Worm (Caenorhabditis elegans) whole organism, young adult: ENCODE measurements around the gene ZK353.2.

Experiments
- B0019.2 ChIP-seq: fragments of 200-800 bp; sonication (Bioruptor generic); conservative IDR thresholded peaks from 2 replicates; pipeline ENCODE4 v1.3.6; 2022; ENCODE audit warnings: missing genetic modification reagents, missing genetic modification characterization, missing compliant biosample characterization
- B0035.1 ChIP-seq: sonication (generic microtip); optimal IDR thresholded peaks from 2 replicates; lab custom pipeline; 2016; ENCODE audit warnings: missing genetic modification characterization, mild to moderate bottlenecking, missing compliant biosample characterization, missing genotype, missing genetic modification reagents
- B0336.3 ChIP-seq: fragments of 200-800 bp; sonication (Bioruptor generic); IDR thresholded peaks from 2 replicates; pipeline ENCODE4 v1.3.6; 2022; ENCODE audit warnings: missing genetic modification characterization, missing compliant biosample characterization
- D2030.7 ChIP-seq: fragments of 200-800 bp; sonication (Bioruptor generic); IDR thresholded peaks from 2 replicates; pipeline ENCODE4 v1.3.6; 2022; ENCODE audit warnings: missing genetic modification reagents, missing genetic modification characterization, missing compliant biosample characterization
- F33H1.4 ChIP-seq: fragments of 200-800 bp; sonication (Bioruptor generic); IDR thresholded peaks from 2 replicates; pipeline ENCODE4 v1.3.6; 2022; ENCODE audit warnings: missing genetic modification reagents, missing genetic modification characterization, missing compliant biosample characterization
- F55B11.4 ChIP-seq: sonication (generic microtip); optimal IDR thresholded peaks from 2 replicates; lab custom pipeline; 2016; ENCODE audit warnings: missing compliant biosample characterization, missing genetic modification characterization, borderline replicate concordance; ENCODE audit not compliant: insufficient read depth
- K12H6.12 ChIP-seq: fragments of 200-800 bp; sonication (Bioruptor generic); optimal IDR thresholded peaks from 2 replicates; lab custom pipeline; 2018; ENCODE audit warnings: mild to moderate bottlenecking, missing genetic modification characterization, missing compliant biosample characterization
- T07F8.4 ChIP-seq: sonication (generic microtip); optimal IDR thresholded peaks from 2 replicates; lab custom pipeline; 2016; ENCODE audit warnings: mild to moderate bottlenecking, missing genetic modification characterization, moderate library complexity, missing compliant biosample characterization
- Y53F4B.3 ChIP-seq: fragments of 200-800 bp; sonication (Bioruptor generic); IDR thresholded peaks from 2 replicates; pipeline ENCODE4 v1.3.6; 2022; ENCODE audit warnings: missing genetic modification reagents, missing genetic modification characterization, missing compliant biosample characterization
- Y53G8AR.9 ChIP-seq: fragments of 200-800 bp; sonication (Bioruptor generic); conservative IDR thresholded peaks from 2 replicates; pipeline ENCODE4 v1.3.6; 2022; ENCODE audit warnings: missing genetic modification reagents, missing genetic modification characterization, missing compliant biosample characterization
- Y79H2A.3 ChIP-seq: fragments of 200-800 bp; sonication (Bioruptor generic); conservative IDR thresholded peaks from 2 replicates; pipeline ENCODE4 v1.3.6; 2022; ENCODE audit warnings: missing genetic modification reagents, missing genetic modification characterization, missing compliant biosample characterization
- ZK185.1 ChIP-seq: sonication (generic microtip); optimal IDR thresholded peaks from 2 replicates; lab custom pipeline; 2016; ENCODE audit warnings: mild to moderate bottlenecking, missing genetic modification characterization, missing compliant biosample characterization; ENCODE audit not compliant: poor library complexity, severe bottlenecking
- atf-7 ChIP-seq: sonication (generic microtip); optimal IDR thresholded peaks from 2 replicates; lab custom pipeline; 2017; ENCODE audit warnings: mild to moderate bottlenecking, missing genetic modification characterization, missing compliant biosample characterization
- athp-1 ChIP-seq: sonication (generic microtip); optimal IDR thresholded peaks from 2 replicates; lab custom pipeline; 2017; ENCODE audit warnings: mild to moderate bottlenecking, missing genetic modification characterization, missing compliant biosample characterization
- attf-3 ChIP-seq: fragments of 200-800 bp; sonication (Bioruptor generic); conservative IDR thresholded peaks from 2 replicates; pipeline ENCODE4 v1.3.6; 2022; ENCODE audit warnings: missing genetic modification reagents, missing genetic modification characterization, missing compliant biosample characterization
- attf-5 ChIP-seq: fragments of 200-800 bp; sonication (Bioruptor generic); optimal IDR thresholded peaks from 2 replicates; lab custom pipeline; 2018; ENCODE audit warnings: mild to moderate bottlenecking, missing genetic modification characterization, missing compliant biosample characterization
- attf-6 ChIP-seq: fragments of 200-800 bp; sonication (Bioruptor generic); IDR thresholded peaks from 2 replicates; pipeline ENCODE4 v1.3.6; 2022; ENCODE audit warnings: missing genetic modification reagents, missing genetic modification characterization, missing compliant biosample characterization
- cebp-1 ChIP-seq, 2 experiments: fragments of 200-800 bp in 1 of 2; sonication (Bioruptor generic) in 1 of 2; sonication (generic microtip) in 1 of 2; IDR thresholded peaks in 1 of 2; optimal IDR thresholded peaks in 1 of 2; 2 replicates each; pipeline versions ENCODE4 v1.3.6 to Lab custom; 2017 to 2022; ENCODE audit warnings: missing compliant biosample characterization in 2 of 2, missing genetic modification characterization in 2 of 2, mild to moderate bottlenecking in 1 of 2, missing genetic modification reagents in 1 of 2, moderate library complexity in 1 of 2
- ceh-100 ChIP-seq: fragments of 200-800 bp; sonication (Bioruptor generic); IDR thresholded peaks from 2 replicates; pipeline ENCODE4 v1.3.6; 2022; ENCODE audit warnings: missing genetic modification reagents, missing genetic modification characterization, missing compliant biosample characterization
- ceh-27 ChIP-seq: fragments of 200-800 bp; sonication (Bioruptor generic); optimal IDR thresholded peaks from 2 replicates; lab custom pipeline; 2018; ENCODE audit warnings: mild to moderate bottlenecking, missing genetic modification characterization, moderate library complexity, missing compliant biosample characterization
- ceh-40 ChIP-seq: fragments of 200-800 bp; sonication (Bioruptor generic); IDR thresholded peaks from 2 replicates; pipeline ENCODE4 v1.3.6; 2022; ENCODE audit warnings: missing genetic modification characterization, missing compliant biosample characterization
- ceh-79 ChIP-seq: sonication (generic microtip); optimal IDR thresholded peaks from 2 replicates; lab custom pipeline; 2017; ENCODE audit warnings: mild to moderate bottlenecking, missing genetic modification characterization, missing compliant biosample characterization
- die-1 ChIP-seq: sonication (generic microtip); optimal IDR thresholded peaks from 2 replicates; lab custom pipeline; 2016; ENCODE audit warnings: missing genotype, mild to moderate bottlenecking, missing genetic modification characterization, missing compliant biosample characterization
- dox-1 ChIP-seq: fragments of 200-800 bp; sonication (Bioruptor generic); IDR thresholded peaks from 2 replicates; pipeline ENCODE4 v1.3.6; 2022; ENCODE audit warnings: missing genetic modification reagents, missing genetic modification characterization, missing compliant biosample characterization
- ets-4 ChIP-seq: fragments of 200-800 bp; sonication (Bioruptor generic); optimal IDR thresholded peaks from 2 replicates; lab custom pipeline; 2018; ENCODE audit warnings: mild to moderate bottlenecking, missing genetic modification characterization, missing compliant biosample characterization
- fkh-3 ChIP-seq: sonication (generic microtip); optimal IDR thresholded peaks from 2 replicates; lab custom pipeline; 2016; ENCODE audit warnings: mild to moderate bottlenecking, missing genetic modification characterization, missing compliant biosample characterization
- him-1 ChIP-seq: sonication (generic microtip); optimal IDR thresholded peaks from 2 replicates; lab custom pipeline; 2016; ENCODE audit warnings: missing genotype, missing genetic modification reagents, missing genetic modification characterization, missing compliant biosample characterization
- hmg-1.2 ChIP-seq: fragments of 200-800 bp; sonication (Bioruptor generic); IDR thresholded peaks from 2 replicates; pipeline ENCODE4 v1.3.6; 2022; ENCODE audit warnings: missing genetic modification reagents, missing genetic modification characterization, missing compliant biosample characterization
- hsf-1 ChIP-seq: fragments of 200-800 bp; sonication (Bioruptor generic); IDR thresholded peaks from 2 replicates; pipeline ENCODE4 v1.3.6; 2022; ENCODE audit warnings: missing genetic modification reagents, missing genetic modification characterization, missing compliant biosample characterization
- let-526 ChIP-seq: fragments of 200-800 bp; sonication (Bioruptor generic); IDR thresholded peaks from 2 replicates; pipeline ENCODE4 v1.3.6; 2022; ENCODE audit warnings: missing genetic modification reagents, missing genetic modification characterization, missing compliant biosample characterization
- lin-35 ChIP-seq, 3 experiments: fragments of 150-350 bp in 2 of 3; sonication (generic microtip) in 1 of 3; optimal IDR thresholded peaks; 2 replicates each; lab custom pipeline; 2014 to 2018; ENCODE audit warnings: missing biosample characterization in 3 of 3, missing genetic modification characterization in 3 of 3, missing genetic modification reagents in 3 of 3
- lin-54 ChIP-seq: fragments of 200-800 bp; sonication (Bioruptor generic); optimal IDR thresholded peaks from 2 replicates; lab custom pipeline; 2018; ENCODE audit warnings: mild to moderate bottlenecking, missing genetic modification characterization, missing compliant biosample characterization
- madf-8 ChIP-seq: fragments of 200-800 bp; sonication (Bioruptor generic); conservative IDR thresholded peaks from 2 replicates; pipeline ENCODE4 v1.3.6; 2022; ENCODE audit warnings: missing genetic modification reagents, missing genetic modification characterization, missing compliant biosample characterization
- rcor-1 ChIP-seq: fragments of 200-800 bp; sonication (Bioruptor generic); IDR thresholded peaks from 2 replicates; pipeline ENCODE4 v1.3.6; 2022; ENCODE audit warnings: missing genetic modification reagents, missing genetic modification characterization, missing compliant biosample characterization
- sdz-38 ChIP-seq: sonication (generic microtip); optimal IDR thresholded peaks from 2 replicates; lab custom pipeline; 2016; ENCODE audit warnings: missing genotype, missing genetic modification characterization, missing compliant biosample characterization
- sea-2 ChIP-seq: fragments of 200-800 bp; sonication (Bioruptor generic); IDR thresholded peaks from 2 replicates; pipeline ENCODE4 v1.3.6; 2022; ENCODE audit warnings: missing genetic modification characterization, missing compliant biosample characterization
- snpc-1.3 ChIP-seq: sonication (generic microtip); optimal IDR thresholded peaks from 2 replicates; lab custom pipeline; 2017; ENCODE audit warnings: missing genetic modification characterization, mild to moderate bottlenecking, missing compliant biosample characterization, antibody characterized with exemption, moderate library complexity, missing genotype, missing genetic modification reagents; ENCODE audit not compliant: insufficient read depth
- snpc-3.4 ChIP-seq: sonication (generic microtip); optimal IDR thresholded peaks from 2 replicates; lab custom pipeline; 2017; ENCODE audit warnings: missing genetic modification characterization, mild to moderate bottlenecking, missing compliant biosample characterization, antibody characterized with exemption, moderate library complexity, missing genotype, missing genetic modification reagents
- tbp1 ChIP-seq: fragments of 200-800 bp; sonication (Bioruptor generic); optimal IDR thresholded peaks from 2 replicates; lab custom pipeline; 2018; ENCODE audit warnings: mild to moderate bottlenecking, missing genetic modification characterization, missing compliant biosample characterization
- unc-130 ChIP-seq: sonication (generic microtip); optimal IDR thresholded peaks from 2 replicates; lab custom pipeline; 2016; ENCODE audit warnings: missing genetic modification reagents, missing genetic modification characterization, missing compliant biosample characterization
- xnd-1 ChIP-seq: sonication (generic microtip); optimal IDR thresholded peaks from 2 replicates; lab custom pipeline; 2016; ENCODE audit warnings: missing genotype, missing genetic modification reagents, missing genetic modification characterization, missing compliant biosample characterization
- ztf-6 ChIP-seq: fragments of 200-800 bp; sonication (Bioruptor generic); IDR thresholded peaks from 2 replicates; pipeline ENCODE4 v1.3.6; 2022; ENCODE audit warnings: missing genetic modification reagents, missing genetic modification characterization, missing compliant biosample characterization

ZK353.2 gene

DNA sequence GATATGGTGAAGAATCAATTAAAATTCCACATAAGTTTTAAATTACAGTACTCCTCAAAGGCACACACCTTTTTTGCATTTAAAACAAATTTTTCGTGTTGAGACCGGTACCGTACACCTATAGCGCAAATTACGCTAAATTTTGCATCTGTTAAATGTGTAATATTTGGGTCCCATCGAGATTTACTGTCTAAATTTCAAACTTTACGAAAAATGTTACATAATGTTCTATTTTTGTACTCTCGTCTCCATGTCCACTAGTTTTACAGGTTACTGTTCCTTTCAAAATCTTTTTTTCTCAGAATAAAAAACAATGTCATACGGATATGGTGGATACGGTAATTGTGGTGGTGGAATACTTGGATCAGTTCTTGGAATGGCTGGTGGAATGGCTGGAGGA, at the start of gene ZK353.2:
TSS of gene ZK353.2 (plus strand) at position 301 of the 400 bp plus-strand sequence.
- TF ChIP-seq athp-1 (tag; lab: Kevin White, UChicago), result no peak
- no peak for TF ChIP-seq lin-54

DNA sequence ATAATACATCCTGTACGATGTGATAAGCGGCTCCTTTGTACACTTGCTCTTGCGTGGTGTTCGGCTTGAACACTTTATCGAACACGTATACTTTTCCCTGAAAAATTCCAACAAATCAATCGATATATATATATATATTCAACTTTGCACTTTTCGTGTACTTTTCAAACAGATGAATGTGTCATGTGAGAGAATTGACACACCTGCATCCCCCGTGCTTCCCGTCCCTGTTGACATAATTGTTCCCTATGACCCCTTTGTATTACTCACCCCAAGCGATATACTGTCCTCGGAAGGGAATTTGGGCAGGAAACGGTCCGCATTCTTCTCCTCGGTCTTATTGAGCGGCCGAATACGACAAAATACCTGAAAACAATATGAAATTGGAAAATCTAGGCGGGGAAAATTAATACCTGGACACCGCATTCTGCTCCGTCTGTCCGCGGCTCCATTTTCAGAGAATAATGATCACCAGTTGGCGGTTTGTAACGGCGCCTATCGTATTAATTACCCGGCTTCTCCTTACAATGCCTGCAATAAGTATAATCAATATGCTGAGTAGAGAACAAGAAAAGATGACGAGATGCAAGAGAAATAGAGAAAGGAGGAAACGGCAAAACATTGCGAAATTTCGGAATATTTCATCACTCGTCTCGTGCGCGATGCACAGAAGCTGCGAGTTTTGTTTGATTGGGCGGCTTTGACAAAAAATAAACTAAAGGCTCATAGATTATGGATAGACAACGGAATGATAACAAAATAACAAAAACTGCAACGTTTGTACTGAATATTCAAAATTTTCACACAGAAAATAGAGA, 43.7 kb upstream of the ZK353.2 start, which contains the start of gene unc-116:
TSS of gene unc-116 (minus strand) at position 531 of the 818 bp plus-strand sequence.
- peak; percentile 80 for TF ChIP-seq attf-5 (GFP tag; lab: Kevin White, UChicago)
- TF ChIP-seq hmg-1.2 (GFP tag; lab: Robert Waterston, UW), result peak; percentile 34; the same call in 1 of the 2 replicates
- TF ChIP-seq let-526, result 0 out of 2 replicates have a peak, but pooled peaks have one; percentile 24
- peak; percentile 99 for TF ChIP-seq cebp-1 (GFP tag; IDR thresholded peaks at IDR 0.05; lab: Robert Waterston, UW)
- TF ChIP-seq cebp-1 (tag; optimal IDR thresholded peaks at IDR 0.05; lab: Kevin White, UChicago), result peak; percentile 100
- TF ChIP-seq K12H6.12 (tag; lab: Kevin White, UChicago), result peak; percentile 56
- TF ChIP-seq snpc-1.3 (tag; lab: Kevin White, UChicago), result no peak
- TF ChIP-seq madf-8 (GFP tag; lab: Robert Waterston, UW), result no peak
- TF ChIP-seq ets-4, result peak; percentile 7
- TF ChIP-seq D2030.7 (GFP tag; lab: Robert Waterston, UW), result no peak
- no peak for TF ChIP-seq B0035.1 (tag; lab: Kevin White, UChicago)
- TF ChIP-seq attf-3, result 0 out of 2 replicates have a peak, but pooled peaks have one; percentile 10
- TF ChIP-seq ztf-6 (GFP tag; lab: Robert Waterston, UW), result no peak
- peak; percentile 8 for TF ChIP-seq ceh-79 (tag; lab: Kevin White, UChicago)
- 0 out of 2 replicates have a peak, but pooled peaks have one; percentile 7 for TF ChIP-seq dox-1 (GFP tag; lab: Robert Waterston, UW)
- no peak for TF ChIP-seq tbp1 (GFP tag; lab: Kevin White, UChicago)
- peak in 1 of 3 experiments; percentile 41 for TF ChIP-seq lin-35 (GFP tag; optimal IDR thresholded peaks at IDR 0.05; lab: Kevin White, UChicago)
- peak; percentile 5; the same call in 1 of the 2 replicates for TF ChIP-seq F33H1.4 (GFP tag; lab: Robert Waterston, UW)

DNA sequence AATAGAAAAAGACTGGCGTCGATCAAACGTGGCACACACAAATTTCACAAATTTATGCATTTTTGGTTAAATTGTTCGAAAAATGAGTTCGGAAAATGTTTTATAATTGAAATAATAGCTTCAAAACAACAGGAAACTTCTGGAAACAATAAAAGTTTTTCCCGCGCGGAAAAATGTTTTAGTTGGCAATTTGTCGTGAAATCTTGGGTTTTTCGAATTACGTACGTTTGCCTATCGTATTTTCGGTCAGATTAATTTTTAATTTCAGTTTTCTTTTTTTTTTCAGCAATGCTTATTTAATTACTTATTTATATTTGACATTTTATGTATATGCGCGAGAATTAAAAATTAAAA, 43.1 kb upstream of the ZK353.2 start:
- TF ChIP-seq sdz-38 (tag; lab: Kevin White, UChicago), result no peak
- TF ChIP-seq let-526, result no peak
- no peak for TF ChIP-seq sea-2 (GFP tag; lab: Robert Waterston, UW)
- TF ChIP-seq B0019.2, result peak; percentile 70
- peak; percentile 15 for TF ChIP-seq xnd-1 (tag; lab: Kevin White, UChicago)
- TF ChIP-seq him-1 (tag; lab: Kevin White, UChicago), result no peak
- TF ChIP-seq ZK185.1, result no peak
- no peak for TF ChIP-seq attf-6
- no peak for TF ChIP-seq B0336.3
- peak; percentile 67 for TF ChIP-seq D2030.7 (GFP tag; lab: Robert Waterston, UW)
- peak; percentile 96 for TF ChIP-seq hsf-1 (GFP tag; lab: Robert Waterston, UW)
- TF ChIP-seq ceh-27 (GFP tag; lab: Kevin White, UChicago), result no peak
- TF ChIP-seq rcor-1 (GFP tag; lab: Robert Waterston, UW), result no peak
- TF ChIP-seq snpc-1.3 (tag; lab: Kevin White, UChicago), result no peak
- TF ChIP-seq Y53F4B.3 (GFP tag; lab: Robert Waterston, UW), result no peak
- no peak for TF ChIP-seq Y53G8AR.9
- TF ChIP-seq snpc-3.4, result no peak
- no peak for TF ChIP-seq T07F8.4
- no peak for TF ChIP-seq attf-5 (GFP tag; lab: Kevin White, UChicago)
- TF ChIP-seq fkh-3 (tag; lab: Kevin White, UChicago), result no peak
- TF ChIP-seq atf-7 (tag; lab: Kevin White, UChicago), result no peak
- TF ChIP-seq F55B11.4, result no peak
- no peak for TF ChIP-seq ceh-100 (GFP tag; lab: Robert Waterston, UW)
- TF ChIP-seq die-1, result no peak
- TF ChIP-seq Y79H2A.3 (GFP tag; lab: Robert Waterston, UW), result no peak
- no peak for TF ChIP-seq unc-130 (GFP tag; lab: Kevin White, UChicago)
- TF ChIP-seq ceh-40, result no peak
